Worm (Caenorhabditis elegans): ENCODE data around the gene nspb-8.

The nspb-8 gene

DNA sequence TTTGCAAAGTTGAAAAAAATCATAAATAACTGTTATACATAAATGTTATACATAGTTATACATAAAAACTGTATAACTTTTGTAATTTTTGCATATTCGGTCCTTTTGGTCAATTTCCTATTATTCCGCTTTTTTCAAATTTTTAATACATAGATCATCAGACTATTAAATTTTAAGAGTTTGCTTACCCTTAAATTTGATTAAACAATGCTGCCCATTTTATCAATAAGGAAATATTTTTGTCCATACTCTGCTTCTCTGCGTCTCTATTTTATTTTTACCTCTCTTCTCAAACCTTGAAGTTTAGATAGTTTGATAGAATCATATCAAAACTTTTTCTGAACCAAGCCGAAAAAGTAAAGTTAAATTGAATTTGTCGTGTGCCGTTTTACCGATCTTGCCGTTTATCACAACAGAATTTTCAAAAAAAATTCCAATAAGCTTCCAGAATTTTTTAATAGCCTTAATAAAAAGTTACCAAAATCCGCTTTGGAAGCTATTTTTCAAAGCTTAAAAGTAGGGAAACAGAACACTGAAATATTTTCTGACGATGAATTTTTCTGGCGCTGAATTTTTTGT is 18.9 kb upstream of the nspb-8 start:
- no peak for TF ChIP-seq attf-6 (GFP tag; IDR thresholded peaks at IDR 0.05)
- peak; percentile 20; the same call in 1 of the 2 replicates for TF ChIP-seq hmg-1.2 (GFP tag; IDR thresholded peaks at IDR 0.05)
- peak; percentile 72 for TF ChIP-seq ama-1 (optimal IDR thresholded peaks at IDR 0.05)
- TF ChIP-seq ama-1 (GFP tag; optimal IDR thresholded peaks at IDR 0.05), result no peak
- no peak for TF ChIP-seq F52B5.7 (tag; optimal IDR thresholded peaks at IDR 0.05)
- TF ChIP-seq K11D2.4 (GFP tag; IDR thresholded peaks at IDR 0.05), result no peak
- TF ChIP-seq madf-8 (GFP tag; conservative IDR thresholded peaks at IDR 0.05), result no peak
- TF ChIP-seq lsy-27 (tag; optimal IDR thresholded peaks at IDR 0.05; ENCODE audit: borderline replicate concordance, insufficient read depth), result no peak

DNA sequence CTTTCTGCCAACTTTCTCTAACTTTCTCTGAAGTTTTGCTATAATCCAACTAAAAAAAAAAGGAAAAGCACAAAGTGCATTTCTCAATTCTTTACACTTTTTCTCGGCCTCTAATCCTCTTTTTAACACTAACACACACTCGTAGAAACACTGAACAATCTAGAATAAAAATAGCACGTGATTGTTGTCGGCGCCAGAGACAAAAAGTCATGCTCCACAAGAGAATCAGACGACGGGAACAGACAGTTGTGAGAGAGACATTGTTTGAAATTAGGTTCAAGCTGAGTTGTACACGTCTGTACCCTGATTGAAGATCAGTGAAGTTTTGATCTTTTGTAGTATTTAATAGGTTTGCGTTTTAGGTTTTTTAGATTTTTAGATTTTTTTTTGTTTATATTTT is 17.9 kb upstream of the nspb-8 start:
- TF ChIP-seq him-1 (tag; optimal IDR thresholded peaks at IDR 0.05), result no peak
- TF ChIP-seq aptf-2 (GFP tag; conservative IDR thresholded peaks at IDR 0.05), result no peak
- no peak for TF ChIP-seq madf-6 (GFP tag; IDR thresholded peaks at IDR 0.05)
- no peak for TF ChIP-seq mes-4 (tag; optimal IDR thresholded peaks at IDR 0.05)
- TF ChIP-seq snpc-3.4 (tag; optimal IDR thresholded peaks at IDR 0.05), result no peak
- TF ChIP-seq unc-62 (GFP tag; optimal IDR thresholded peaks at IDR 0.05), result no peak
- TF ChIP-seq attf-3 (GFP tag; conservative IDR thresholded peaks at IDR 0.05), result no peak
- TF ChIP-seq atf-7 (tag; optimal IDR thresholded peaks at IDR 0.05), result peak; percentile 66
- TF ChIP-seq snpc-4 (GFP tag; optimal IDR thresholded peaks at IDR 0.05), result no peak
- TF ChIP-seq snpc-4 (tag; optimal IDR thresholded peaks at IDR 0.05), result peak in 1 of 4 experiments; percentile 17
- peak; percentile 54; the same call in 1 of the 2 replicates for TF ChIP-seq K11D2.4 (GFP tag; IDR thresholded peaks at IDR 0.05)
- TF ChIP-seq ceh-100 (GFP tag; IDR thresholded peaks at IDR 0.05), result no peak
- no peak for TF ChIP-seq F33H1.4 (GFP tag; IDR thresholded peaks at IDR 0.05)
- no peak for TF ChIP-seq lsy-27 (tag; optimal IDR thresholded peaks at IDR 0.05; ENCODE audit: borderline replicate concordance, insufficient read depth)
- no peak for TF ChIP-seq sdz-38 (tag; optimal IDR thresholded peaks at IDR 0.05)
- peak; percentile 1 for TF ChIP-seq ztf-26 (tag; optimal IDR thresholded peaks at IDR 0.05)
- no peak for TF ChIP-seq ama-1 (optimal IDR thresholded peaks at IDR 0.05)
- TF ChIP-seq ama-1 (GFP tag; optimal IDR thresholded peaks at IDR 0.05), result no peak
- no peak for TF ChIP-seq ztf-3 (GFP tag; optimal IDR thresholded peaks at IDR 0.05)
- TF ChIP-seq tbp1 (GFP tag; optimal IDR thresholded peaks at IDR 0.05), result peak; percentile 52
- TF ChIP-seq hmg-1.2 (GFP tag; IDR thresholded peaks at IDR 0.05), result peak; percentile 16; the same call in 1 of the 2 replicates
- no peak for TF ChIP-seq ztf-25 (GFP tag; IDR thresholded peaks at IDR 0.05)
- TF ChIP-seq repo-1 (tag; optimal IDR thresholded peaks at IDR 0.05), result no peak
- no peak for TF ChIP-seq hlh-26 (GFP tag; conservative IDR thresholded peaks at IDR 0.05)
- no peak for TF ChIP-seq F55B11.4 (tag; optimal IDR thresholded peaks at IDR 0.05; ENCODE audit: borderline replicate concordance, insufficient read depth)
- no peak for TF ChIP-seq F22D6.2 (tag; optimal IDR thresholded peaks at IDR 0.05)
- TF ChIP-seq K12H6.12 (tag; optimal IDR thresholded peaks at IDR 0.05), result peak; percentile 30
- TF ChIP-seq attf-5 (GFP tag; optimal IDR thresholded peaks at IDR 0.05), result peak; percentile 4
- TF ChIP-seq attf-6 (GFP tag; IDR thresholded peaks at IDR 0.05), result no peak
- no peak for TF ChIP-seq ztf-6 (GFP tag; IDR thresholded peaks at IDR 0.05)
- TF ChIP-seq tbx-9 (tag; optimal IDR thresholded peaks at IDR 0.05; ENCODE audit: borderline replicate concordance), result no peak
- TF ChIP-seq Y67H2A.10 (GFP tag; conservative IDR thresholded peaks at IDR 0.05), result no peak
- TF ChIP-seq lin-54 (GFP tag; optimal IDR thresholded peaks at IDR 0.05), result peak; percentile 40
- TF ChIP-seq akir-1 (GFP tag; optimal IDR thresholded peaks at IDR 0.05), result no peak
- TF ChIP-seq fkh-3 (tag; optimal IDR thresholded peaks at IDR 0.05), result no peak
- TF ChIP-seq ztf-22 (GFP tag; optimal IDR thresholded peaks at IDR 0.05), result no peak
- no peak for TF ChIP-seq nhr-27 (tag; optimal IDR thresholded peaks at IDR 0.05)
- TF ChIP-seq Y56A3A.18 (GFP tag; IDR thresholded peaks at IDR 0.05), result no peak
- no peak for TF ChIP-seq bed-2 (GFP tag; IDR thresholded peaks at IDR 0.05)
- no peak for TF ChIP-seq lin-40 (tag; optimal IDR thresholded peaks at IDR 0.05)
- no peak for TF ChIP-seq ztf-18 (tag; optimal IDR thresholded peaks at IDR 0.05)
- no peak for TF ChIP-seq snpc-1.3 (tag; optimal IDR thresholded peaks at IDR 0.05; ENCODE audit: insufficient read depth)
- TF ChIP-seq unc-130 (GFP tag; optimal IDR thresholded peaks at IDR 0.05), result no peak
- TF ChIP-seq F49E8.2 (tag; optimal IDR thresholded peaks at IDR 0.05; ENCODE audit: insufficient read depth), result no peak

All from whole organism, young adult.